Worm (Caenorhabditis elegans): ENCODE results near the gene wapl-1.
A peak's percentile ranks its signal among the peaks of the same experiment; 100 is the strongest.

DNA sequence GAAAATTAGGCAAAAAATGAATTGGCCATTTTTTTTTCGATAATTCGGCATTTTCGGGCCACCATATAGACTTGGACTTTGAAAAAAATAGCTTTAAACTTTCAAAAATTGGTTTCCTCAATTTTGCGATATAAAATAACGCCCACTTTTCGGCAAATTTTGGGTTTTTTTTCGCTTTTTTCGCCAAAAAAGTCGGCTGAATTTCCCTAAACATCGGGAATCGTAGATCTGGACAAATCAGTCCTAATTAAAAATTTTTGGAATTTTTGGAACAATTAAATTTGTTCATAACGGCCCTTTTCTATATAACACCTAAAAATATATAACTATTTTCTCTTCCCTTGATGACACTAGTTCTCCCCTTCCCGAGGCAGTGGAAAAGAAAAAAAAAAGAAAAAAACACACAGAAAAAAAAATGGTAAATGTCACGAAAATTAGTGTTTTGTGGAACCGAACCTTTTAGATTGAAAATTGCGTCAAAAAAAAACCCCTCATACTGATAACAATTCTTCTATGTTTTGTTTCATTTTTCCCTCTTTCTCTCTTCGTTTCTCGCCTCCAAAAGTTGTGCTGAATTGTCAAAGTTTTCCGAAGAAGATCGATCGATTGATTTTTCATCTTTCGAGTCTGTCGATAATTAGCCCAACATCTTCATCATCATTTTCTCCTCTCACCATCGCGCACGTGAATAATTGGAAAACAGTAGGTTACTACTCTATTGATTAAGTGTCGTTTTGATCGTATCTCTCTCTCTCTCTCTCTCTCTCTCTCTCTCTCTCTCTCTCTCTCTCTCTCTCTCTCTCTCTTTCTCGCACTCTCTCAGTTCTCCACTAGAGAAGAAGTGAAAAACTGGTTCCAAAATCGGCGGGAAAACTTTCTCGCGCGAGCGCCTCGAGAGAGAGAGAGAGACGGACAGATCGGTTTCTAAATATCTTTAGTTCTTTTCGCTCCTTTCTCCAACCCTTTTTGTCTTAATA lies 44.9 kb downstream of the wapl-1 start, which contains the start of gene Y24D9A.6:
- TF ChIP-seq mdl-1 (tag; optimal IDR thresholded peaks at IDR 0.05) (peak; percentile 83), nhr-12 (tag; optimal IDR thresholded peaks at IDR 0.05) (no peak), elt-3 (tag; optimal IDR thresholded peaks at IDR 0.05) (no peak), nhr-25 (tag; optimal IDR thresholded peaks at IDR 0.05) (peak; percentile 97), ztf-11 (tag; optimal IDR thresholded peaks at IDR 0.05) (no peak), snpc-4 (tag; optimal IDR thresholded peaks at IDR 0.05) (no peak), skn-1 (tag; optimal IDR thresholded peaks at IDR 0.05) (no peak), zag-1 (tag; optimal IDR thresholded peaks at IDR 0.05) (no peak), unc-39 (tag; optimal IDR thresholded peaks at IDR 0.05) (no peak), ama-1 (optimal IDR thresholded peaks at IDR 0.05) (no peak)

Data from whole organism, L3 larva.